Worm (Caenorhabditis elegans): Measurements from ENCODE around the gene Y2H9A.4.

ce11 chrV:13428660-13429059 lies 17.0 kb upstream of the Y2H9A.4 start, which contains the start of gene srd-19:
- no peak for TF ChIP-seq snpc-4 (tag; optimal IDR thresholded peaks at IDR 0.05)
- no peak for TF ChIP-seq ceh-82 (tag; optimal IDR thresholded peaks at IDR 0.05)
- TF ChIP-seq unc-62 (GFP tag; optimal IDR thresholded peaks at IDR 0.05), result no peak
- no peak for TF ChIP-seq egl-5 (tag; optimal IDR thresholded peaks at IDR 0.05)
- TF ChIP-seq R02D3.7 (tag; optimal IDR thresholded peaks at IDR 0.05), result no peak
- TF ChIP-seq ZK546.5 (tag; optimal IDR thresholded peaks at IDR 0.05), result no peak
- TF ChIP-seq ceh-28 (tag; optimal IDR thresholded peaks at IDR 0.05), result no peak
- TF ChIP-seq nhr-11 (tag; optimal IDR thresholded peaks at IDR 0.05), result no peak
- TF ChIP-seq ama-1 (optimal IDR thresholded peaks at IDR 0.05), result no peak
- no peak for TF ChIP-seq mdl-1 (tag; optimal IDR thresholded peaks at IDR 0.05)
- no peak for TF ChIP-seq hmg-11 (tag; optimal IDR thresholded peaks at IDR 0.05)

All from whole organism, L3 larva.